Fruit fly (Drosophila melanogaster): ENCODE results near the gene CG11381.

Gene CG11381

dm6 chrX:1234817-1235617 is 31.4 kb downstream of the CG11381 start (continued):
- TF ChIP-seq odd (GFP tag; optimal IDR thresholded peaks at IDR 0.05) (peak; percentile 28), CG7928 (GFP tag; optimal IDR thresholded peaks at IDR 0.05) (no peak), ssp (GFP tag; IDR thresholded peaks at IDR 0.05) (peak; percentile 74), chinmo (GFP tag; IDR thresholded peaks at IDR 0.05; ENCODE audit: partially characterized antibody) (0 out of 4 replicates have a peak, but pooled peaks have one; percentile 55), Doc2 (GFP tag; IDR thresholded peaks at IDR 0.05) (0 out of 2 replicates have a peak, but pooled peaks have one; percentile 46), sc (optimal IDR thresholded peaks at IDR 0.05) (no peak), sc (GFP tag; optimal IDR thresholded peaks at IDR 0.05) (peak; percentile 73), CG15479 (GFP tag; optimal IDR thresholded peaks at IDR 0.05) (peak; percentile 21), sna (GFP tag; IDR thresholded peaks at IDR 0.05; ENCODE audit: partially characterized antibody) (peak; percentile 51; the same call in 1 of the 2 replicates), CG4617 (GFP tag; optimal IDR thresholded peaks at IDR 0.05; ENCODE audit: borderline replicate concordance) (no peak), inv (GFP tag; IDR thresholded peaks at IDR 0.05; ENCODE audit: partially characterized antibody) (no peak), CG2889 (GFP tag; IDR thresholded peaks at IDR 0.05) (peak; percentile 65; the same call in 1 of the 3 replicates), CG15696 (tag; optimal IDR thresholded peaks at IDR 0.05) (peak; percentile 80), E2f2 (GFP tag; IDR thresholded peaks at IDR 0.05) (peak; percentile 50; the same call in 1 of the 2 replicates), pb (GFP tag; optimal IDR thresholded peaks at IDR 0.05) (peak; percentile 69), CG17829 (tag; optimal IDR thresholded peaks at IDR 0.05) (peak; percentile 89), en (GFP tag; optimal IDR thresholded peaks at IDR 0.05) (peak; percentile 53), CG3163 (GFP tag; optimal IDR thresholded peaks at IDR 0.05) (peak; percentile 52)

dm6 chrX:1235618-1236006 is 32.0 kb downstream of the CG11381 start:
- TF ChIP-seq CG18011 (GFP tag; optimal IDR thresholded peaks at IDR 0.05), result no peak
- TF ChIP-seq CG6791 (GFP tag; IDR thresholded peaks at IDR 0.05; ENCODE audit: partially characterized antibody), result 0 out of 3 replicates have a peak, but pooled peaks have one; percentile 20
- TF ChIP-seq bowl (GFP tag; IDR thresholded peaks at IDR 0.05), result no peak
- TF ChIP-seq Elba2 (GFP tag; optimal IDR thresholded peaks at IDR 0.05), result no peak
- no peak for TF ChIP-seq MTF-1 (GFP tag; optimal IDR thresholded peaks at IDR 0.05; ENCODE audit: borderline replicate concordance)
- TF ChIP-seq CG1647 (GFP tag; optimal IDR thresholded peaks at IDR 0.05), result no peak
- TF ChIP-seq Myb (GFP tag; optimal IDR thresholded peaks at IDR 0.05), result no peak
- peak; percentile 1 for TF ChIP-seq Sry-δ (GFP tag; optimal IDR thresholded peaks at IDR 0.05)
- 0 out of 2 replicates have a peak, but pooled peaks have one; percentile 2 for TF ChIP-seq Nf-YA (GFP tag; IDR thresholded peaks at IDR 0.05)
- TF ChIP-seq CG1792 (GFP tag; optimal IDR thresholded peaks at IDR 0.05), result no peak
- TF ChIP-seq Deaf1 (tag; optimal IDR thresholded peaks at IDR 0.05), result no peak
- no peak for TF ChIP-seq Hmr (GFP tag; optimal IDR thresholded peaks at IDR 0.05)
- no peak for TF ChIP-seq CG18262 (tag; optimal IDR thresholded peaks at IDR 0.05)
- no peak for TF ChIP-seq sisA (GFP tag; IDR thresholded peaks at IDR 0.05)
- TF ChIP-seq Stat92E (GFP tag; optimal IDR thresholded peaks at IDR 0.05), result no peak
- TF ChIP-seq E2f2 (GFP tag; IDR thresholded peaks at IDR 0.05), result 0 out of 2 replicates have a peak, but pooled peaks have one; percentile 1
- no peak for TF ChIP-seq sna (GFP tag; IDR thresholded peaks at IDR 0.05; ENCODE audit: partially characterized antibody)
- no peak for TF ChIP-seq dm (GFP tag; optimal IDR thresholded peaks at IDR 0.05)
- TF ChIP-seq Dref (GFP tag; IDR thresholded peaks at IDR 0.05), result peak; percentile 42; the same call in 1 of the 2 replicates
- peak; percentile 33; the same call in 1 of the 4 replicates for TF ChIP-seq chinmo (GFP tag; IDR thresholded peaks at IDR 0.05; ENCODE audit: partially characterized antibody)
- TF ChIP-seq CG11247 (GFP tag; IDR thresholded peaks at IDR 0.05), result no peak
- TF ChIP-seq pita (GFP tag; optimal IDR thresholded peaks at IDR 0.05), result no peak
- TF ChIP-seq CG2889 (GFP tag; IDR thresholded peaks at IDR 0.05), result no peak
- no peak for TF ChIP-seq CG33557 (GFP tag; optimal IDR thresholded peaks at IDR 0.05)
- no peak for TF ChIP-seq CG3726 (GFP tag; IDR thresholded peaks at IDR 0.05)
- no peak for TF ChIP-seq tll (GFP tag; optimal IDR thresholded peaks at IDR 0.05)
- TF ChIP-seq CG12299 (tag; optimal IDR thresholded peaks at IDR 0.05), result no peak
- no peak for TF ChIP-seq Hmx (GFP tag; optimal IDR thresholded peaks at IDR 0.05)
- no peak for TF ChIP-seq CG11695 (GFP tag; IDR thresholded peaks at IDR 0.05)
- TF ChIP-seq CG15011 (GFP tag; optimal IDR thresholded peaks at IDR 0.05), result no peak
- no peak for TF ChIP-seq ken (GFP tag; IDR thresholded peaks at IDR 0.05)
- no peak for TF ChIP-seq CG13287 (GFP tag; IDR thresholded peaks at IDR 0.05; ENCODE audit: partially characterized antibody)
- 0 out of 2 replicates have a peak, but pooled peaks have one; percentile 1 for TF ChIP-seq CG11085 (GFP tag; IDR thresholded peaks at IDR 0.05)
